Worm (Caenorhabditis elegans) whole organism, young adult: ENCODE measurements around the gene bed-3.

ENCODE experiments used
- B0019.2 ChIP-seq: fragments of 200-800 bp; sonication (Bioruptor generic); conservative IDR thresholded peaks from 2 replicates; pipeline ENCODE4 v1.3.6; 2022; ENCODE audit warnings: missing genetic modification reagents, missing genetic modification characterization, missing compliant biosample characterization
- B0336.3 ChIP-seq: fragments of 200-800 bp; sonication (Bioruptor generic); IDR thresholded peaks from 2 replicates; pipeline ENCODE4 v1.3.6; 2022; ENCODE audit warnings: missing genetic modification characterization, missing compliant biosample characterization
- C06A6.2 ChIP-seq: fragments of 200-800 bp; sonication (Bioruptor generic); conservative IDR thresholded peaks from 2 replicates; pipeline ENCODE4 v1.3.6; 2022; ENCODE audit warnings: missing genetic modification characterization, missing compliant biosample characterization
- C17E4.6 ChIP-seq: fragments of 200-800 bp; sonication (Bioruptor generic); IDR thresholded peaks from 2 replicates; pipeline ENCODE4 v1.3.6; 2022; ENCODE audit warnings: missing genetic modification reagents, missing genetic modification characterization, missing compliant biosample characterization
- F23B12.7 ChIP-seq: sonication (generic microtip); optimal IDR thresholded peaks from 2 replicates; lab custom pipeline; 2017; ENCODE audit warnings: missing genetic modification characterization, mild to moderate bottlenecking, missing compliant biosample characterization, antibody characterized with exemption, moderate library complexity; ENCODE audit not compliant: insufficient read depth
- aptf-2 ChIP-seq: fragments of 200-800 bp; sonication (Bioruptor generic); conservative IDR thresholded peaks from 2 replicates; pipeline ENCODE4 v1.3.6; 2022; ENCODE audit warnings: missing genetic modification reagents, missing genetic modification characterization, missing compliant biosample characterization
- bed-2 ChIP-seq: fragments of 200-800 bp; sonication (Bioruptor generic); IDR thresholded peaks from 2 replicates; pipeline ENCODE4 v1.3.6; 2022; ENCODE audit warnings: missing genetic modification reagents, missing genetic modification characterization, missing compliant biosample characterization
- cebp-1 ChIP-seq, 2 experiments: fragments of 200-800 bp in 1 of 2; sonication (Bioruptor generic) in 1 of 2; sonication (generic microtip) in 1 of 2; IDR thresholded peaks in 1 of 2; optimal IDR thresholded peaks in 1 of 2; 2 replicates each; pipeline versions ENCODE4 v1.3.6 to Lab custom; 2017 to 2022; ENCODE audit warnings: missing compliant biosample characterization in 2 of 2, missing genetic modification characterization in 2 of 2, mild to moderate bottlenecking in 1 of 2, missing genetic modification reagents in 1 of 2, moderate library complexity in 1 of 2
- cebp-2 ChIP-seq: fragments of 200-800 bp; sonication (Bioruptor generic); IDR thresholded peaks from 2 replicates; pipeline ENCODE4 v1.3.6; 2022; ENCODE audit warnings: missing genetic modification characterization, missing compliant biosample characterization
- ceh-100 ChIP-seq: fragments of 200-800 bp; sonication (Bioruptor generic); IDR thresholded peaks from 2 replicates; pipeline ENCODE4 v1.3.6; 2022; ENCODE audit warnings: missing genetic modification reagents, missing genetic modification characterization, missing compliant biosample characterization
- ceh-40 ChIP-seq: fragments of 200-800 bp; sonication (Bioruptor generic); IDR thresholded peaks from 2 replicates; pipeline ENCODE4 v1.3.6; 2022; ENCODE audit warnings: missing genetic modification characterization, missing compliant biosample characterization
- dpl-1 ChIP-seq: fragments of 150-350 bp; optimal IDR thresholded peaks from 2 replicates; lab custom pipeline; 2014; ENCODE audit warnings: missing biosample characterization, missing genetic modification reagents, missing genetic modification characterization
- egl-18 ChIP-seq: fragments of 200-800 bp; sonication (Bioruptor generic); IDR thresholded peaks from 2 replicates; pipeline ENCODE4 v1.3.6; 2022; ENCODE audit warnings: missing genetic modification reagents, missing genetic modification characterization, missing compliant biosample characterization
- egl-44 ChIP-seq: fragments of 200-800 bp; sonication (Bioruptor generic); IDR thresholded peaks from 2 replicates; pipeline ENCODE4 v1.3.6; 2022; ENCODE audit warnings: missing genetic modification reagents, missing genetic modification characterization, missing compliant biosample characterization
- ets-4 ChIP-seq: fragments of 200-800 bp; sonication (Bioruptor generic); optimal IDR thresholded peaks from 2 replicates; lab custom pipeline; 2018; ENCODE audit warnings: mild to moderate bottlenecking, missing genetic modification characterization, missing compliant biosample characterization
- him-1 ChIP-seq: sonication (generic microtip); optimal IDR thresholded peaks from 2 replicates; lab custom pipeline; 2016; ENCODE audit warnings: missing genotype, missing genetic modification reagents, missing genetic modification characterization, missing compliant biosample characterization
- hlh-12 ChIP-seq: sonication (generic microtip); optimal IDR thresholded peaks from 2 replicates; lab custom pipeline; 2016; ENCODE audit warnings: missing genetic modification characterization, missing compliant biosample characterization
- hmg-1.2 ChIP-seq: fragments of 200-800 bp; sonication (Bioruptor generic); IDR thresholded peaks from 2 replicates; pipeline ENCODE4 v1.3.6; 2022; ENCODE audit warnings: missing genetic modification reagents, missing genetic modification characterization, missing compliant biosample characterization
- hmg-20 ChIP-seq: fragments of 200-800 bp; sonication (Bioruptor generic); IDR thresholded peaks from 2 replicates; pipeline ENCODE4 v1.3.6; 2022; ENCODE audit warnings: missing genetic modification reagents, missing genetic modification characterization, missing compliant biosample characterization
- hsf-1 ChIP-seq: fragments of 200-800 bp; sonication (Bioruptor generic); IDR thresholded peaks from 2 replicates; pipeline ENCODE4 v1.3.6; 2022; ENCODE audit warnings: missing genetic modification reagents, missing genetic modification characterization, missing compliant biosample characterization
- let-607 ChIP-seq, 2 experiments: fragments of 200-800 bp in 1 of 2; sonication (Bioruptor generic) in 1 of 2; sonication (generic microtip) in 1 of 2; optimal IDR thresholded peaks; 2 replicates each; lab custom pipeline; 2016 to 2018; ENCODE audit warnings: mild to moderate bottlenecking in 2 of 2, missing compliant biosample characterization in 2 of 2, missing genetic modification characterization in 2 of 2, moderate library complexity in 2 of 2, missing genotype in 1 of 2
- lin-40 ChIP-seq: sonication (generic microtip); optimal IDR thresholded peaks from 2 replicates; lab custom pipeline; 2016; ENCODE audit warnings: missing genetic modification characterization, mild to moderate bottlenecking, missing compliant biosample characterization, missing genotype, missing genetic modification reagents
- lin-54 ChIP-seq: fragments of 200-800 bp; sonication (Bioruptor generic); optimal IDR thresholded peaks from 2 replicates; lab custom pipeline; 2018; ENCODE audit warnings: mild to moderate bottlenecking, missing genetic modification characterization, missing compliant biosample characterization
- lir-1 ChIP-seq: fragments of 200-800 bp; sonication (Bioruptor generic); conservative IDR thresholded peaks from 2 replicates; pipeline ENCODE4 v1.3.6; 2022; ENCODE audit warnings: missing genetic modification reagents, missing genetic modification characterization, missing compliant biosample characterization
- madf-6 ChIP-seq: fragments of 200-800 bp; sonication (Bioruptor generic); IDR thresholded peaks from 2 replicates; pipeline ENCODE4 v1.3.6; 2022; ENCODE audit warnings: missing genetic modification reagents, missing genetic modification characterization, missing compliant biosample characterization
- mcd-1 ChIP-seq: fragments of 200-800 bp; sonication (Bioruptor generic); IDR thresholded peaks from 2 replicates; pipeline ENCODE4 v1.3.6; 2022; ENCODE audit warnings: missing genetic modification reagents, missing genetic modification characterization, missing compliant biosample characterization
- nfya-1 ChIP-seq: sonication (generic microtip); optimal IDR thresholded peaks from 2 replicates; lab custom pipeline; 2017; ENCODE audit warnings: antibody characterized with exemption, missing compliant biosample characterization, missing genetic modification characterization, borderline replicate concordance; ENCODE audit not compliant: insufficient read depth
- nfya-2 ChIP-seq: fragments of 200-800 bp; sonication (Bioruptor generic); IDR thresholded peaks from 2 replicates; pipeline ENCODE4 v1.3.6; 2022; ENCODE audit warnings: missing genetic modification reagents, missing genetic modification characterization, missing compliant biosample characterization
- sdz-38 ChIP-seq: sonication (generic microtip); optimal IDR thresholded peaks from 2 replicates; lab custom pipeline; 2016; ENCODE audit warnings: missing genotype, missing genetic modification characterization, missing compliant biosample characterization
- tbp1 ChIP-seq: fragments of 200-800 bp; sonication (Bioruptor generic); optimal IDR thresholded peaks from 2 replicates; lab custom pipeline; 2018; ENCODE audit warnings: mild to moderate bottlenecking, missing genetic modification characterization, missing compliant biosample characterization
- zfh-2 ChIP-seq: fragments of 200-800 bp; sonication (Bioruptor generic); conservative IDR thresholded peaks from 2 replicates; pipeline ENCODE4 v1.3.6; 2022; ENCODE audit warnings: missing genetic modification reagents, missing genetic modification characterization, missing compliant biosample characterization
- ztf-18 ChIP-seq: sonication (generic microtip); optimal IDR thresholded peaks from 2 replicates; lab custom pipeline; 2016; ENCODE audit warnings: missing genotype, mild to moderate bottlenecking, missing genetic modification characterization, missing compliant biosample characterization

bed-3 gene

DNA sequence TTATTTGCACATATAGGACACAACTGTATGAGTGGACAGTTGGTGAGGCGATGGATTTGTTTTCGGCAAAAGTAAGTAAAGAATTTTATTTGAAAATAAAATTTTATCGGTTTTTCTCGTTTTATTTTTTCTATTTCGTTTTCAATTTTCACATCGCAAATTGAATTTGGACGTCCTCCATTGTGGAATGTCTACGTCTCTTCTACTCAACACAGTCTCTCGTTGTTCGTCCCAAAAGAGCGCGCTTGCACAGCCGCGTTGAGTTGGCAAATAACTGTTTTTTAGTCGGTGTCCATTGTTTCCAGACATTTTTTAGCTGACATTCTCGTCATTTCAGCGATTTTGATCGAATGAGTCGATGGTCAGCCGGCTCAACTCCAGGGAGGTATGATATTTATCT is 17.1 kb upstream of the bed-3 start:
- TF ChIP-seq let-607 (tag; optimal IDR thresholded peaks at IDR 0.05; lab: Kevin White, UChicago) = peak; percentile 78 to 85
- TF ChIP-seq mcd-1 = peak; percentile 52
- peak; percentile 94 for TF ChIP-seq hmg-1.2 (GFP tag; lab: Robert Waterston, UW)
- TF ChIP-seq ets-4 (GFP tag; lab: Kevin White, UChicago) = no peak

DNA sequence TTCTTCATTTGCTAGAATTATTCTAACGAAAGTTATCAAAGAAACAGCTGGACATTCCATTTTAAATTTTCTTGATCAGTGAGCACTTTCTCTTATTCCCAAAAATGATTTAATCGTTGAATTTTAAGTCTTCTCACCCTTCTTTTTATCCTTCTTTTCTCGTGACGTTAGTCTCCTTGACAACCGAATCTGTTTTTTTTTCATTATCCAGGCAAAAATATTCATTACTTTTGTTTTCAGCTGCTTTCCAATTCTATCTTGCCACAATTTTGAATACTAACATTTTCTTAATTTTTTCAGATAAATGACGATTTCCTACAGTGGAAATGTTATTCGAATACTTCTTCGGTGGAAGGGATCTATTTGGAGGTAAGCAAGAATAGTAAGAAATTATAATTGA is 12.7 kb upstream of the bed-3 start, which contains the start of gene best-13:
TSS of gene best-13 (plus strand) at position 301 of the 400 bp plus-strand sequence.
- TF ChIP-seq hlh-12 (tag; lab: Kevin White, UChicago) = no peak
- no peak for TF ChIP-seq him-1 (tag; lab: Kevin White, UChicago)
- no peak for TF ChIP-seq nfya-1 (tag; lab: Kevin White, UChicago)
- TF ChIP-seq C17E4.6 (GFP tag; lab: Robert Waterston, UW) = no peak
- TF ChIP-seq C06A6.2 (GFP tag; lab: Robert Waterston, UW) = no peak
- no peak for TF ChIP-seq B0336.3 (GFP tag; lab: Robert Waterston, UW)
- no peak for TF ChIP-seq dpl-1
- TF ChIP-seq hmg-1.2 (GFP tag; lab: Robert Waterston, UW) = no peak
- TF ChIP-seq nfya-2 (GFP tag; lab: Robert Waterston, UW) = no peak
- TF ChIP-seq lin-40 (tag; lab: Kevin White, UChicago) = no peak

DNA sequence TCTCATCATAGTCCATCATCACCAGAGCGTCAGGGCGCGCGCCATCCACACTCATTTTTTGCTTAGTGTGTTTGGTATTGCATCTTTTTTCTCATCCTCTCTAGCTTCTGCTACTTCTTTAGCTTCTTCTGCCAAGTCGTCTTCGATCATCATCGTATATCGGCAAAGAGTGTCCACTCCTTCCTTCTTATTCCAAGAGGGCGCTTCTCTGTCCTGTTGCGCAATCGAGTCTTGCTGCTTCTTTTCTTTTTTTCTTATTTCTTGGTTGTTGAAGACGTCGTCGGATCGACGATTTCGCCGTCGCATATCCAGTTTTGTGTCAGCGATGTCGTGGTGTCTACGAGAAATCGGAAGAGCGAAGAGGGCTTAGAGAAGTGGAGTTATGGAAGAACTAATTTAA is 3.3 kb upstream of the bed-3 start:
- TF ChIP-seq C17E4.6 (GFP tag; lab: Robert Waterston, UW) (no peak), mcd-1 (no peak), B0019.2 (GFP tag; lab: Robert Waterston, UW) (no peak), hsf-1 (GFP tag; lab: Robert Waterston, UW) (no peak), tbp1 (GFP tag; lab: Kevin White, UChicago) (no peak), madf-6 (GFP tag; lab: Robert Waterston, UW) (no peak), ztf-18 (tag; lab: Kevin White, UChicago) (no peak), bed-2 (GFP tag; lab: Robert Waterston, UW) (no peak), F23B12.7 (tag; lab: Kevin White, UChicago) (no peak), ceh-100 (GFP tag; lab: Robert Waterston, UW) (no peak), zfh-2 (GFP tag; lab: Robert Waterston, UW) (no peak)
- TF ChIP-seq, all 124 proteins: peak for 0

DNA sequence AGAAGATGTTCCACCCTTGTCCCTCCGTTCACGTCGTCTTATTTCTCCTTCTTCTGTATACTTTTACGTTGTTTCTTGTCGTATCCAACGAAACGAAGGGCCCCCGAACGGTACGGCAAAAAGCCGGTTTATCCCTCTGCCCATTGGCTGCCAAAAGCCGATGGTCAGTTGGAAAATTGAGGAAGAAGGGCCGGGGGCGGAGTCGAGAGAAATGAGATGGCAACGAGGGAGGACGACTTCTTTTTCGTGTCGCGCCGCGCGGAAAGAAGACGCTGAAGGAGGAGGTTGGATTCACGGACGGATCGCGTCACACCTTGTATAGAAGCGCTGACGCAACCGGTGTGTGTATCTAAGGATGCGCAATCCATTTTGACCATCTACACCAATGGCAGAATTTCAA is 1.2 kb upstream of the bed-3 start:
- TF ChIP-seq egl-44 (GFP tag; lab: Robert Waterston, UW) (no peak), nfya-2 (GFP tag; lab: Robert Waterston, UW) (no peak), ceh-40 (GFP tag; lab: Robert Waterston, UW) (no peak), cebp-1 (GFP tag; IDR thresholded peaks at IDR 0.05; lab: Robert Waterston, UW) (no peak), cebp-1 (tag; optimal IDR thresholded peaks at IDR 0.05; lab: Kevin White, UChicago) (no peak), zfh-2 (GFP tag; lab: Robert Waterston, UW) (peak; percentile 67)

DNA sequence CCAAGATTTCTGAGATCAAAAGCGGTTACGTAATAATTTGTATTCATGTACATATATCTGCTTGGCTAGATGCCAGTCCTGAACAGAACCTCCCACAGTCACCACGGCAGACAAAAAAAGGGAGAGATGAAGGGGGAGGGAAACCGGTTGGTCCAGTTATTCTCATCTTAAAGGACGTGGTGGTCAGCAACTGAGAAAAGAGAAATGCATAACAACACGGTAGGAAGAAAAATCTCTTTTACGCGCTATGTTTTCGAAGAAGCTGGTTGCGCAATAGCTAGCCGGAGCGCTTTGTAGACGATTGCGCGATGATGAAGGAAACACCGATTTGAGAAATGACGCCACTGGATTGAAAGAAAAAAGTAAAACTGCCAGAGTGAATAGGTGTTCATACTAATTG is 1.7 kb downstream of the bed-3 start:
- TF ChIP-seq hmg-1.2 (GFP tag; lab: Robert Waterston, UW) = no peak
- TF ChIP-seq C17E4.6 (GFP tag; lab: Robert Waterston, UW) = no peak
- no peak for TF ChIP-seq sdz-38
- TF ChIP-seq egl-18 = no peak
- no peak for TF ChIP-seq B0336.3 (GFP tag; lab: Robert Waterston, UW)
- TF ChIP-seq ceh-100 (GFP tag; lab: Robert Waterston, UW) = no peak
- no peak for TF ChIP-seq hmg-20 (GFP tag; lab: Robert Waterston, UW)
- no peak for TF ChIP-seq hlh-12 (tag; lab: Kevin White, UChicago)
- no peak for TF ChIP-seq lir-1 (GFP tag; lab: Robert Waterston, UW)
- TF ChIP-seq lin-54 (GFP tag; lab: Kevin White, UChicago) = no peak
- TF ChIP-seq egl-44 (GFP tag; lab: Robert Waterston, UW) = no peak
- TF ChIP-seq aptf-2 (GFP tag; lab: Robert Waterston, UW) = no peak
- TF ChIP-seq cebp-2 (GFP tag; lab: Robert Waterston, UW) = no peak
